Worm (Caenorhabditis elegans) whole organism, mixed stage, embryonic: ENCODE measurements around the gene papl-1.

ENCODE experiments used
- M03D4.4 ChIP-seq: sonication (generic microtip); optimal IDR thresholded peaks from 2 replicates; lab custom pipeline; 2017; ENCODE audit warnings: mild to moderate bottlenecking, missing genetic modification characterization, missing compliant biosample characterization
- blmp-1 ChIP-seq: fragments of 150-350 bp; optimal IDR thresholded peaks from 2 replicates; lab custom pipeline; 2014; ENCODE audit warnings: missing biosample characterization, missing genetic modification characterization
- drap-1 ChIP-seq: fragments of 200-800 bp; sonication (Bioruptor generic); optimal IDR thresholded peaks from 3 replicates; lab custom pipeline; 2018; ENCODE audit warnings: mild to moderate bottlenecking, missing genetic modification characterization, missing compliant biosample characterization
- flh-1 ChIP-seq: fragments of 200-800 bp; sonication (Bioruptor generic); optimal IDR thresholded peaks from 2 replicates; lab custom pipeline; 2018; ENCODE audit warnings: mild to moderate bottlenecking, missing genetic modification characterization, moderate library complexity, missing compliant biosample characterization
- lin-13 ChIP-seq: fragments of 150-350 bp; optimal IDR thresholded peaks from 2 replicates; lab custom pipeline; 2014; ENCODE audit warnings: missing biosample characterization, missing genetic modification characterization
- nhr-237 ChIP-seq: fragments of 150-350 bp; optimal IDR thresholded peaks from 2 replicates; lab custom pipeline; 2014; ENCODE audit warnings: missing biosample characterization, missing genetic modification characterization
- nhr-28 ChIP-seq: fragments of 150-350 bp; optimal IDR thresholded peaks from 2 replicates; lab custom pipeline; 2014; ENCODE audit warnings: missing biosample characterization, missing genetic modification characterization
- sem-2 ChIP-seq: fragments of 200-800 bp; sonication (Bioruptor generic); optimal IDR thresholded peaks from 2 replicates; lab custom pipeline; 2018; ENCODE audit warnings: mild to moderate bottlenecking, missing genetic modification characterization, missing compliant biosample characterization
- snpc-4 ChIP-seq: fragments of 150-350 bp; optimal IDR thresholded peaks from 2 replicates; lab custom pipeline; 2014; ENCODE audit warnings: missing biosample characterization, missing genetic modification characterization
- sptf-1 ChIP-seq: sonication (generic microtip); optimal IDR thresholded peaks from 2 replicates; lab custom pipeline; 2017; ENCODE audit warnings: mild to moderate bottlenecking, missing genetic modification characterization, moderate library complexity, missing compliant biosample characterization
- unc-39 ChIP-seq: fragments of 150-350 bp; optimal IDR thresholded peaks from 2 replicates; lab custom pipeline; 2014; ENCODE audit warnings: missing biosample characterization, missing genetic modification characterization
- zip-8 ChIP-seq: fragments of 150-350 bp; optimal IDR thresholded peaks from 2 replicates; lab custom pipeline; 2014; ENCODE audit warnings: missing biosample characterization, missing genetic modification characterization

Gene papl-1

ce11 chrV:12708305-12708704 is 51.3 kb downstream of the papl-1 start, which contains the start of gene R11D1.2:
Gene R11D1.2, plus strand, starts transcription at chrV:12708605.
- TF ChIP-seq flh-1 (GFP tag; lab: Kevin White, UChicago), result no peak
- no peak for TF ChIP-seq nhr-28 (tag; lab: Kevin White, UChicago)
- TF ChIP-seq sem-2 (GFP tag; lab: Kevin White, UChicago), result no peak
- no peak for TF ChIP-seq nhr-237
- no peak for TF ChIP-seq blmp-1
- no peak for TF ChIP-seq zip-8
- TF ChIP-seq drap-1 (GFP tag; lab: Kevin White, UChicago), result no peak
- no peak for TF ChIP-seq unc-39
- no peak for TF ChIP-seq snpc-4 (tag; lab: Kevin White, UChicago)
- no peak for TF ChIP-seq lin-13 (tag; lab: Kevin White, UChicago)
- TF ChIP-seq M03D4.4 (tag; lab: Kevin White, UChicago), result no peak
- TF ChIP-seq sptf-1, result no peak
